Worm (Caenorhabditis elegans) whole organism, late embryonic: Measurements from ENCODE around the gene unc-79.

ENCODE experiments used
- ahr-1 ChIP-seq: sonication (generic microtip); optimal IDR thresholded peaks from 2 replicates; lab custom pipeline; 2016; ENCODE audit warnings: missing genetic modification characterization, missing compliant biosample characterization
- ama-1 ChIP-seq: fragments of 150-350 bp; optimal IDR thresholded peaks from 2 replicates; lab custom pipeline; 2014
- ceh-22 ChIP-seq: sonication (generic microtip); optimal IDR thresholded peaks from 2 replicates; lab custom pipeline; 2017; ENCODE audit warnings: missing biosample characterization, missing genetic modification characterization
- dmd-4 ChIP-seq: sonication (generic microtip); optimal IDR thresholded peaks from 2 replicates; lab custom pipeline; 2016; ENCODE audit warnings: borderline replicate concordance, missing genetic modification characterization, missing compliant biosample characterization
- elt-2 ChIP-seq: sonication (generic microtip); optimal IDR thresholded peaks from 2 replicates; lab custom pipeline; 2016; ENCODE audit warnings: missing genetic modification reagents, missing genetic modification characterization, missing compliant biosample characterization
- fkh-10 ChIP-seq: fragments of 150-350 bp; optimal IDR thresholded peaks from 2 replicates; lab custom pipeline; 2014; ENCODE audit warnings: missing biosample characterization, missing genetic modification reagents, missing genetic modification characterization
- gmeb-2 ChIP-seq: sonication (generic microtip); optimal IDR thresholded peaks from 2 replicates; lab custom pipeline; 2016; ENCODE audit warnings: missing genetic modification characterization, inconsistent platforms, missing compliant biosample characterization
- hlh-13 ChIP-seq: fragments of 200-800 bp; sonication (Bioruptor generic); optimal IDR thresholded peaks from 2 replicates; lab custom pipeline; 2018; ENCODE audit warnings: mild to moderate bottlenecking, missing genetic modification characterization, missing compliant biosample characterization
- nfya-1 ChIP-seq: sonication (generic microtip); optimal IDR thresholded peaks from 2 replicates; lab custom pipeline; 2017; ENCODE audit warnings: missing genetic modification characterization, mild to moderate bottlenecking, missing compliant biosample characterization, antibody characterized with exemption, moderate library complexity
- pha-4 ChIP-seq: fragments of 150-350 bp; optimal IDR thresholded peaks from 2 replicates; lab custom pipeline; 2018; ENCODE audit warnings: missing biosample characterization, missing genetic modification reagents, missing genetic modification characterization
- unc-3 ChIP-seq, 2 experiments: fragments of 200-800 bp in 1 of 2; sonication (Bioruptor generic) in 1 of 2; sonication (generic microtip) in 1 of 2; conservative IDR thresholded peaks in 1 of 2; optimal IDR thresholded peaks in 1 of 2; 2 replicates each; pipeline versions ENCODE4 v1.3.6 to Lab custom; 2016 to 2022; ENCODE audit warnings: missing compliant biosample characterization in 2 of 2, missing genetic modification characterization in 2 of 2, missing genetic modification reagents in 1 of 2
- unc-42 ChIP-seq: sonication (generic microtip); optimal IDR thresholded peaks from 2 replicates; lab custom pipeline; 2016; ENCODE audit warnings: missing genotype, missing genetic modification characterization, missing compliant biosample characterization

DNA sequence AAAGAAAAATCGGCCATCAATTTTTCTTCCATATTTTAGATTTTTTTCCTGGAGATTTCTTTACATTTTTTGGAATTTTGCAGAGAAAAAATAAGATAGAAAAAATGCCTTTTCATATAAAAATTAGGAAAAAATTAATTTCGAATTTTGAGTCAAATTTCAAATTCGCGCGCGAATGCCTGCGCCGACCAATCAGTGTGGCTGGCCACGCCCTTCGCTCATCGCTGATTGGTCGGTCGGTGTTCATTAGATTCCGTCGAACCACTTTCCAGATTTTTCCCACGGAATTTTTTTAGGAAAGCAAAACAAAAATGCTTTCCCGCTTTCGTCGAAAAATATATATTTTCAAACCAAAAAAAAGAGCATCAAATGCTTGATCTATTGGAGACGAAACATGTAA, 54.0 kb downstream of the unc-79 start:
- TF ChIP-seq ama-1 (lab: Kevin White, UChicago), result no peak
- TF ChIP-seq elt-2, result no peak
- TF ChIP-seq hlh-13 (GFP tag; lab: Kevin White, UChicago), result no peak
- TF ChIP-seq ceh-22 (tag; lab: Kevin White, UChicago), result no peak
- peak; percentile 79 for TF ChIP-seq nfya-1 (tag; lab: Kevin White, UChicago)
- TF ChIP-seq dmd-4 (tag; lab: Kevin White, UChicago), result no peak
- TF ChIP-seq unc-3 (GFP tag; conservative IDR thresholded peaks at IDR 0.05; lab: Robert Waterston, UW), result no peak
- TF ChIP-seq unc-3 (tag; optimal IDR thresholded peaks at IDR 0.05; lab: Kevin White, UChicago), result no peak
- no peak for TF ChIP-seq unc-42 (tag; lab: Kevin White, UChicago)
- no peak for TF ChIP-seq fkh-10 (GFP tag; lab: Kevin White, UChicago)
- TF ChIP-seq ahr-1 (tag; lab: Kevin White, UChicago), result no peak
- TF ChIP-seq gmeb-2 (tag; lab: Kevin White, UChicago), result no peak
- no peak for TF ChIP-seq pha-4
